Fruit fly (Drosophila melanogaster): Measurements from ENCODE around the gene CG33178.
A peak's percentile ranks its signal among the peaks of the same experiment; 100 is the strongest.

The CG33178 gene

dm6 chrX:15085777-15086510 lies 3.3 kb downstream of the CG33178 start, which contains the start of the genes CG15027 and Dbct:
Gene CG15027, minus strand, starts transcription at chrX:15085827.
Gene Dbct, plus strand, starts transcription at chrX:15086125.
- TF ChIP-seq CG11617 (GFP tag; optimal IDR thresholded peaks at IDR 0.05), result peak; percentile 91
- TF ChIP-seq CG1620 (GFP tag; optimal IDR thresholded peaks at IDR 0.05), result peak; percentile 83
- peak; percentile 52 for TF ChIP-seq CG12768 (GFP tag; optimal IDR thresholded peaks at IDR 0.05)
- TF ChIP-seq cic (GFP tag; optimal IDR thresholded peaks at IDR 0.05), result peak; percentile 14
- TF ChIP-seq Mnt (GFP tag; optimal IDR thresholded peaks at IDR 0.05), result peak; percentile 99
- peak; percentile 76 for TF ChIP-seq pad (GFP tag; optimal IDR thresholded peaks at IDR 0.05)
- peak; percentile 95 for TF ChIP-seq kay (GFP tag; ENCODE audit: borderline replicate concordance)
- TF ChIP-seq toe (GFP tag; optimal IDR thresholded peaks at IDR 0.05), result peak; percentile 61
- TF ChIP-seq CG14711 (tag; optimal IDR thresholded peaks at IDR 0.05), result peak; percentile 91
- peak; percentile 90 for TF ChIP-seq CG7101 (tag; optimal IDR thresholded peaks at IDR 0.05)
- TF ChIP-seq CG7045 (GFP tag; optimal IDR thresholded peaks at IDR 0.05), result peak; percentile 51
- TF ChIP-seq Crg-1 (GFP tag; optimal IDR thresholded peaks at IDR 0.05), result peak; percentile 78
- peak; percentile 74 for TF ChIP-seq tj (GFP tag; optimal IDR thresholded peaks at IDR 0.05)
- TF ChIP-seq Clk (GFP tag; optimal IDR thresholded peaks at IDR 0.05), result peak; percentile 17
- TF ChIP-seq Hr96 (GFP tag; optimal IDR thresholded peaks at IDR 0.05), result peak; percentile 78
- TF ChIP-seq CG5204 (GFP tag; optimal IDR thresholded peaks at IDR 0.05), result peak; percentile 29
- peak; percentile 80 for TF ChIP-seq ovo (GFP tag; optimal IDR thresholded peaks at IDR 0.05)
- peak; percentile 94 for TF ChIP-seq bab1 (GFP tag; optimal IDR thresholded peaks at IDR 0.05)
- no peak for TF ChIP-seq cnc (optimal IDR thresholded peaks at IDR 0.05)
- TF ChIP-seq CG33017 (tag; optimal IDR thresholded peaks at IDR 0.05), result peak; percentile 69

- no peak for TF ChIP-seq Crg-1 (GFP tag; optimal IDR thresholded peaks at IDR 0.05)
- TF ChIP-seq Hr96 (GFP tag; optimal IDR thresholded peaks at IDR 0.05), result no peak
- no peak for TF ChIP-seq CG1620 (GFP tag; optimal IDR thresholded peaks at IDR 0.05)
- no peak for TF ChIP-seq kay (GFP tag; ENCODE audit: borderline replicate concordance)
- no peak for TF ChIP-seq bab1 (GFP tag; optimal IDR thresholded peaks at IDR 0.05)
- no peak for TF ChIP-seq Mnt (GFP tag; optimal IDR thresholded peaks at IDR 0.05)
- TF ChIP-seq CG5204 (GFP tag; optimal IDR thresholded peaks at IDR 0.05), result no peak
- TF ChIP-seq CG11617 (GFP tag; optimal IDR thresholded peaks at IDR 0.05), result no peak
- no peak for TF ChIP-seq tj (GFP tag; optimal IDR thresholded peaks at IDR 0.05)
- no peak for TF ChIP-seq Clk (GFP tag; optimal IDR thresholded peaks at IDR 0.05)
- no peak for TF ChIP-seq CG12768 (GFP tag; optimal IDR thresholded peaks at IDR 0.05)
- no peak for TF ChIP-seq CG33017 (tag; optimal IDR thresholded peaks at IDR 0.05)
- TF ChIP-seq CG14711 (tag; optimal IDR thresholded peaks at IDR 0.05), result no peak
- no peak for TF ChIP-seq toe (GFP tag; optimal IDR thresholded peaks at IDR 0.05)
- TF ChIP-seq CG7045 (GFP tag; optimal IDR thresholded peaks at IDR 0.05), result no peak
- TF ChIP-seq cic (GFP tag; optimal IDR thresholded peaks at IDR 0.05), result no peak
- TF ChIP-seq ovo (GFP tag; optimal IDR thresholded peaks at IDR 0.05), result no peak
- no peak for TF ChIP-seq cnc (optimal IDR thresholded peaks at IDR 0.05)
These were observed 6.6 kb downstream of the CG33178 start, which contains the start of gene Rab3-GEF for dm6 chrX:15089146-15089698. Gene Rab3-GEF, plus strand, starts transcription at chrX:15089682.

dm6 chrX:15090371-15090770 lies 7.7 kb downstream of the CG33178 start:
- TF ChIP-seq CG33017 (tag; optimal IDR thresholded peaks at IDR 0.05) (no peak), CG1620 (GFP tag; optimal IDR thresholded peaks at IDR 0.05) (no peak), Crg-1 (GFP tag; optimal IDR thresholded peaks at IDR 0.05) (no peak), cic (GFP tag; optimal IDR thresholded peaks at IDR 0.05) (no peak), pad (GFP tag; optimal IDR thresholded peaks at IDR 0.05) (no peak), kay (GFP tag; ENCODE audit: borderline replicate concordance) (no peak), bab1 (GFP tag; optimal IDR thresholded peaks at IDR 0.05) (no peak), cnc (optimal IDR thresholded peaks at IDR 0.05) (no peak), Hr96 (GFP tag; optimal IDR thresholded peaks at IDR 0.05) (no peak)

- TF ChIP-seq cnc (optimal IDR thresholded peaks at IDR 0.05) (no peak), kay (GFP tag; ENCODE audit: borderline replicate concordance) (no peak), Crg-1 (GFP tag; optimal IDR thresholded peaks at IDR 0.05) (no peak), pad (GFP tag; optimal IDR thresholded peaks at IDR 0.05) (no peak), ovo (GFP tag; optimal IDR thresholded peaks at IDR 0.05) (no peak), tj (GFP tag; optimal IDR thresholded peaks at IDR 0.05) (no peak), Mnt (GFP tag; optimal IDR thresholded peaks at IDR 0.05) (no peak)
These were observed 8.5 kb downstream of the CG33178 start for dm6 chrX:15091159-15091558.

dm6 chrX:15095942-15096341 lies 13.3 kb downstream of the CG33178 start, which contains the start of gene CG9072:
Gene CG9072, minus strand, starts transcription at chrX:15096042.
- TF ChIP-seq tj (GFP tag; optimal IDR thresholded peaks at IDR 0.05) (no peak), CG12768 (GFP tag; optimal IDR thresholded peaks at IDR 0.05) (no peak), bab1 (GFP tag; optimal IDR thresholded peaks at IDR 0.05) (no peak)

- TF ChIP-seq cic (GFP tag; optimal IDR thresholded peaks at IDR 0.05) (no peak), pad (GFP tag; optimal IDR thresholded peaks at IDR 0.05) (no peak), toe (GFP tag; optimal IDR thresholded peaks at IDR 0.05) (no peak), CG12768 (GFP tag; optimal IDR thresholded peaks at IDR 0.05) (no peak), CG14711 (tag; optimal IDR thresholded peaks at IDR 0.05) (no peak), CG33017 (tag; optimal IDR thresholded peaks at IDR 0.05) (no peak)
These were observed 29.3 kb downstream of the CG33178 start for dm6 chrX:15111888-15112287.
